Fruit fly (Drosophila melanogaster) whole organism, prepupa: ENCODE measurements around the gene CG17906.

Experiments used
- Blimp-1 ChIP-seq: fragments of 200-800 bp; sonication (Bioruptor generic); optimal IDR thresholded peaks from 3 replicates; lab custom pipeline; 2017; ENCODE audit warnings: missing biosample characterization, missing genetic modification characterization, mild to moderate bottlenecking, moderate library complexity, missing genetic modification reagents
- CG10669 ChIP-seq: fragments of 200-800 bp; sonication (Bioruptor generic); optimal IDR thresholded peaks from 3 replicates; lab custom pipeline; 2018; ENCODE audit warnings: missing biosample characterization, mild to moderate bottlenecking, missing genetic modification characterization, moderate library complexity
- CG11902 ChIP-seq: fragments of 200-800 bp; sonication (Bioruptor generic); optimal IDR thresholded peaks from 3 replicates; lab custom pipeline; 2016; ENCODE audit warnings: missing biosample characterization, missing genetic modification characterization
- CG3032 ChIP-seq: fragments of 200-800 bp; optimal IDR thresholded peaks from 2 replicates; lab custom pipeline; 2019; ENCODE audit warnings: missing biosample characterization, mild to moderate bottlenecking, missing genetic modification characterization, moderate library complexity
- CG31627 ChIP-seq: fragments of 200-800 bp; sonication (Bioruptor generic); optimal IDR thresholded peaks from 3 replicates; lab custom pipeline; 2016; ENCODE audit warnings: missing biosample characterization, missing genetic modification characterization
- CG34406 ChIP-seq: fragments of 200-800 bp; sonication (Bioruptor generic); optimal IDR thresholded peaks from 3 replicates; lab custom pipeline; 2016; ENCODE audit warnings: missing biosample characterization, missing genetic modification characterization
- CG4318 ChIP-seq: fragments of 200-800 bp; sonication (Bioruptor generic); optimal IDR thresholded peaks from 3 replicates; lab custom pipeline; 2017; ENCODE audit warnings: missing biosample characterization, mild to moderate bottlenecking, missing genetic modification characterization
- CG6163 ChIP-seq: fragments of 200-800 bp; sonication (Bioruptor generic); IDR thresholded peaks from 3 replicates; pipeline ENCODE4 v1.3.6; 2022; ENCODE audit warnings: missing biosample characterization, missing genetic modification characterization
- CG6276 ChIP-seq: fragments of 200-800 bp; sonication (Bioruptor generic); optimal IDR thresholded peaks from 2 replicates; lab custom pipeline; 2017; ENCODE audit warnings: missing biosample characterization, mild to moderate bottlenecking, missing genetic modification characterization
- CG6792 ChIP-seq: fragments of 200-800 bp; sonication (Bioruptor generic); optimal IDR thresholded peaks from 3 replicates; lab custom pipeline; 2016; ENCODE audit warnings: missing biosample characterization, missing genetic modification characterization
- CG6808 ChIP-seq: fragments of 200-800 bp; sonication (Bioruptor generic); optimal IDR thresholded peaks from 3 replicates; lab custom pipeline; 2017; ENCODE audit warnings: missing biosample characterization, missing genetic modification characterization, mild to moderate bottlenecking, moderate library complexity, missing genetic modification reagents
- CG6854 ChIP-seq: fragments of 200-800 bp; sonication (Bioruptor generic); optimal IDR thresholded peaks from 2 replicates; lab custom pipeline; 2017; ENCODE audit warnings: missing biosample characterization, mild to moderate bottlenecking, missing genetic modification characterization
- CG8119 ChIP-seq: fragments of 200-800 bp; sonication (Bioruptor generic); IDR thresholded peaks from 3 replicates; pipeline ENCODE4 v1.3.6; 2022; ENCODE audit warnings: missing biosample characterization, missing genetic modification characterization
- CG8319 ChIP-seq: fragments of 200-800 bp; sonication (Bioruptor generic); optimal IDR thresholded peaks from 3 replicates; lab custom pipeline; 2016; ENCODE audit warnings: missing biosample characterization, missing genetic modification characterization
- CG9139 ChIP-seq: fragments of 200-800 bp; sonication (Bioruptor generic); optimal IDR thresholded peaks from 3 replicates; lab custom pipeline; 2017; ENCODE audit warnings: missing biosample characterization, mild to moderate bottlenecking, missing genetic modification characterization
- Eip75B ChIP-seq: fragments of 200-800 bp; sonication (Bioruptor generic); optimal IDR thresholded peaks from 3 replicates; lab custom pipeline; 2016; ENCODE audit warnings: missing biosample characterization, missing genetic modification characterization
- Eip78C ChIP-seq: fragments of 200-800 bp; sonication (Bioruptor generic); peaks from one replicate; lab custom pipeline; 2016; ENCODE audit warnings: missing biosample characterization, missing genetic modification characterization
- Eip93F ChIP-seq: fragments of 200-800 bp; sonication (Bioruptor generic); optimal IDR thresholded peaks from 2 replicates; lab custom pipeline; 2016; ENCODE audit warnings: missing biosample characterization, mild to moderate bottlenecking, missing genetic modification characterization
- Ets96B ChIP-seq: fragments of 200-800 bp; optimal IDR thresholded peaks from 2 replicates; lab custom pipeline; 2019; ENCODE audit warnings: missing biosample characterization, mild to moderate bottlenecking, missing genetic modification characterization, moderate library complexity
- Gug ChIP-seq: fragments of 200-800 bp; sonication (Bioruptor generic); IDR thresholded peaks from 2 replicates; pipeline ENCODE4 v1.3.6; 2022; ENCODE audit warnings: missing biosample characterization, missing genetic modification characterization
- Lpt ChIP-seq: fragments of 200-800 bp; sonication (Bioruptor generic); optimal IDR thresholded peaks from 3 replicates; lab custom pipeline; 2016; ENCODE audit warnings: missing biosample characterization, missing genetic modification characterization
- OdsH ChIP-seq: fragments of 200-800 bp; sonication (Bioruptor generic); optimal IDR thresholded peaks from 3 replicates; lab custom pipeline; 2016; ENCODE audit warnings: missing biosample characterization, missing genetic modification characterization
- Smox ChIP-seq: fragments of 200-800 bp; sonication (Bioruptor generic); optimal IDR thresholded peaks from 3 replicates; lab custom pipeline; 2016; ENCODE audit warnings: missing biosample characterization, missing genetic modification characterization
- Sox102F ChIP-seq: fragments of 200-800 bp; sonication (Bioruptor generic); optimal IDR thresholded peaks from 2 replicates; lab custom pipeline; 2016; ENCODE audit warnings: missing biosample characterization, mild to moderate bottlenecking, missing genetic modification characterization
- Sox14 ChIP-seq: fragments of 200-800 bp; sonication (Bioruptor generic); optimal IDR thresholded peaks from 3 replicates; lab custom pipeline; 2016; ENCODE audit warnings: missing biosample characterization, missing genetic modification characterization
- achi ChIP-seq: fragments of 200-800 bp; sonication (Bioruptor generic); optimal IDR thresholded peaks from 3 replicates; lab custom pipeline; 2016; ENCODE audit warnings: missing biosample characterization, missing genetic modification characterization
- dac ChIP-seq: fragments of 200-800 bp; sonication (Bioruptor generic); optimal IDR thresholded peaks from 2 replicates; lab custom pipeline; 2017; ENCODE audit warnings: missing biosample characterization, mild to moderate bottlenecking, missing genetic modification characterization
- eg ChIP-seq: fragments of 200-800 bp; sonication (Bioruptor generic); IDR thresholded peaks from 3 replicates; pipeline ENCODE4 v1.3.6; 2022; ENCODE audit warnings: missing biosample characterization, missing genetic modification characterization
- fd85E ChIP-seq: fragments of 200-800 bp; sonication (Bioruptor generic); optimal IDR thresholded peaks from 3 replicates; lab custom pipeline; 2016; ENCODE audit warnings: missing biosample characterization, missing genetic modification characterization
- fkh ChIP-seq: fragments of 200-800 bp; sonication (Bioruptor generic); optimal IDR thresholded peaks from 3 replicates; lab custom pipeline; 2017; ENCODE audit warnings: missing biosample characterization, mild to moderate bottlenecking, missing genetic modification characterization, moderate library complexity
- net ChIP-seq: fragments of 200-800 bp; sonication (Bioruptor generic); optimal IDR thresholded peaks from 3 replicates; lab custom pipeline; 2016; ENCODE audit warnings: missing biosample characterization, missing genetic modification characterization
- pdm3 ChIP-seq: fragments of 200-800 bp; sonication (Bioruptor generic); optimal IDR thresholded peaks from 3 replicates; lab custom pipeline; 2016; ENCODE audit warnings: missing biosample characterization, missing genetic modification characterization
- spab ChIP-seq: fragments of 200-800 bp; sonication (Bioruptor generic); optimal IDR thresholded peaks from 2 replicates; lab custom pipeline; 2017; ENCODE audit warnings: missing biosample characterization, mild to moderate bottlenecking, missing genetic modification characterization, missing genetic modification reagents
- svp ChIP-seq: fragments of 200-800 bp; sonication (Bioruptor generic); peaks from one replicate; lab custom pipeline; 2016; ENCODE audit warnings: missing biosample characterization, missing genetic modification characterization
- vri ChIP-seq: fragments of 200-800 bp; sonication (Bioruptor generic); optimal IDR thresholded peaks from 3 replicates; lab custom pipeline; 2016; ENCODE audit warnings: missing biosample characterization, mild to moderate bottlenecking, missing genetic modification characterization

CG17906 gene

DNA sequence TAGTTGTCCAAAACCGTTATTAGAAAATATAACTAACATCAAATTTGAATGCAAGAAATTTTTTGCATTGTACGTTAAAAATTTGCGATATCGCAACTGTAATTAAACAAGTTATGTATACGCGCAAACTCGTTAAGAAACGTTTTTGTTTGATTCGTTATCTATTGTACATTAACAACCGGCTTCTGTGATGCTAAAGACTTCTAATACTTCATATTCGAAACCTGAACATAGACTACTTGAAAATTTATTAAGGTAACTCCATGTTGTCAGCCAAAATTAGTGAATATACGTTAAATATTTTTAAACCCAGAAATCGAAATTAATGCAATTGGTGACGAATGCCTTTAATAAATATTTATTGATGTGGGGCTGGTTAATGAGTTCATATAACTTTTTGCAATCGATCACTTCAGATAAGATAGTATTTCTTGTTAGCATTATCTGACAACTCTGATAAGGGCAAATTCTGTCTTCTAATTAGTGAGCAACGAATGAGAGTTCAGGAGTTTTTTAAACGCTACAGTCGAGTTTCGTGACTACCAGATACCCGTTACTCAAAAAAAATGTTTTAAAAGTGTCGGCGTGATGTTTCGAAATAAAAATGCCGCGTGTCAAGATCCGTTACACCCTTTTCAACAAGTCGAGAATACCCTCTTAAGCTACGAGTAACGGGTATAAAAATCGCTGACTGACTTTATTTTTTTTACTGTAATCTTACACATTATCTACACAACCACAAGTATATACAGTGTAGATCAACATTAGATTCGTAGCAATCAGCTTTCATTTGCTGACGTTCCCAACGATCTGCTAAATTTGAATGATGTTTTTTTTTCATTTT is 41.8 kb upstream of the CG17906 start (continued):
- TF ChIP-seq CG34406 (peak; percentile 37), CG10669 (GFP tag; lab: Kevin White, UChicago) (peak; percentile 33), CG6792 (peak; percentile 67), Lpt (GFP tag; lab: Kevin White, UChicago) (peak; percentile 40), Eip78C (peak; percentile 83), OdsH (GFP tag; lab: Kevin White, UChicago) (peak; percentile 64), Gug (GFP tag; lab: Robert Waterston, UW) (peak; percentile 65), CG6854 (no peak), Eip75B (peak; percentile 18), svp (GFP tag; lab: Kevin White, UChicago) (peak; percentile 42), spab (GFP tag; lab: Kevin White, UChicago) (peak; percentile 15), Ets96B (tag; lab: Kevin White, UChicago) (no peak), CG6163 (GFP tag; lab: Robert Waterston, UW) (peak; percentile 76), CG11902 (GFP tag; lab: Kevin White, UChicago) (peak; percentile 6), CG31627 (GFP tag; lab: Kevin White, UChicago) (peak; percentile 59), CG4318 (no peak), fkh (GFP tag; lab: Kevin White, UChicago) (no peak), pdm3 (GFP tag; lab: Kevin White, UChicago) (peak; percentile 70), CG6276 (GFP tag; lab: Kevin White, UChicago) (peak; percentile 25), Smox (GFP tag; lab: Kevin White, UChicago) (peak; percentile 55)

DNA sequence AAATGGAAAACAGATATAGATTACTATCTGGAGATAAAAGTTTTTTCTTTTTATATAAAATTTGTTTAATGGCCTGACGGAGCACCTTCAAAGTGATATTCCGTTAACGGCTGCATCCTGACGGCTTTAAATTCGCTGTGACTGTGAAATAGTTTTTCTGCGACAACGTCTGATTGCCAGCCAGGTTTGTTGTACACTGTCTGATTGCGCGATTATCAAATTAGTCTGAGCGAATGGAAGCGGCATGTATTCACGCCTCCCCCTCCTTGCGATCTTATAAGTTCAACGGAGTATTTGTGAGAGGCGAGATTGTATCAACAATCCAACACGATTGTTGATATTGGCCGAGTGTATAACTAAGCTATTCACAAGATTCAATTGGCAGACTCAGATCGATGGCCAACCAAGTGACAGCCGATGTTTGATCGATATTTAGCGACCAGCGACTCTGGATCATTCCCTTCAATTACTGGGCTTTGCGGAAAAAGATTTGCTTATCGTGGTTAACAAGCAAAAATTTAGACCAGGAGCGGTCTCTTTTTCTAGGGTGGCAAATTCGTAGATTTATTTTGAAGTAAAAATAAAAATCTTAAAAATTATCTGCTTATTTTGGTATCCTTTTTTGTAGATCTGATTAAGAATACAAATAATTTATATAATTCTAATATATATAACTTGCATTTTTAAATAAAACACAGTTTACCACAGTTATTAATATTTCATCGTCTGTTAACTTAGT is 38.4 kb upstream of the CG17906 start:
- TF ChIP-seq fkh (GFP tag; lab: Kevin White, UChicago) (peak; percentile 66), dac (GFP tag; lab: Kevin White, UChicago) (no peak), CG31627 (GFP tag; lab: Kevin White, UChicago) (no peak), Blimp-1 (GFP tag; lab: Kevin White, UChicago) (no peak), eg (no peak), OdsH (GFP tag; lab: Kevin White, UChicago) (no peak), CG8319 (no peak)

DNA sequence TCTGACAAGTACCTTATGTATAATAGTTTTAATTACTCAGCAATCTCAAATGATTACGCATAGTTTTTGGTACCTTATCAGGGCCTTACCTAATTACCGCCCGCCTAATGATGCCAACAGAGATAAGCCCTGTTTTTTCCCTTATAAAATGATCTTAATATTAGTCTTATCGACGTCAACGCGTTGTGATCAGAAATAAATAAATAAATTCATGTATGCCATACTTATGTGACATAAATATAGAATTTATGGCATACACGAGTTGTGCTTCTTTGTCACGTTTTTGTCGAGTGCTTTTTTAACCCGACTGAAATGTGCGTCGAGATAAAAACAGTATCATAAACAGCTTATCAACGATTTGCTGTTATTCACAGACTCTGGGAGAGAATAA is 37.9 kb upstream of the CG17906 start:
- no peak for TF ChIP-seq Eip93F (GFP tag; lab: Kevin White, UChicago)
- TF ChIP-seq Blimp-1 (GFP tag; lab: Kevin White, UChicago), result no peak
- no peak for TF ChIP-seq vri (GFP tag; lab: Kevin White, UChicago)
- TF ChIP-seq achi, result no peak
- peak; percentile 53 for TF ChIP-seq svp (GFP tag; lab: Kevin White, UChicago)
- TF ChIP-seq Sox14 (GFP tag; lab: Kevin White, UChicago), result no peak
- TF ChIP-seq CG3032 (tag; lab: Kevin White, UChicago), result no peak
- no peak for TF ChIP-seq CG9139 (GFP tag; lab: Kevin White, UChicago)
- TF ChIP-seq CG34406, result no peak
- peak; percentile 25 for TF ChIP-seq Eip78C
- no peak for TF ChIP-seq fd85E (GFP tag; lab: Kevin White, UChicago)
- TF ChIP-seq net, result no peak
- TF ChIP-seq Sox102F (GFP tag; lab: Kevin White, UChicago), result no peak

DNA sequence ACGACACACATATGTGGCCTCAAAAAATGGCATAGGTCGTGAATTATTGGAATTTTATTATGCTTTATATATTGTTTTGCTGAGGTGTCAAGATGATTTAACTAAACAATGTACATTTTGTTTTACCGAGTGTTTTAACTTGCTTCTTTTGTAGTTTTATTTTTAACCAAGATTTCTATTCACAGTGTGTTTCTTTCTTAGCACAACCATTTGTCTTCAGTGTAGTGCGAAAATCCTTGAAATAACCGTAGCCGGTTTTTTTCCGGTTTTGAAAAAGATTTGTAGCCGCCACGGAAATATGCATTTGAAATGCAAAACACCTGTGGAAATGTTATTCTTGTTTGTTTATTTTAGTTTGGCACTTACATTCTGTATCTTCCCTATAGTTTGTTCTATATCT is 37.0 kb upstream of the CG17906 start:
- TF ChIP-seq CG8119 (no peak), CG6808 (GFP tag; lab: Kevin White, UChicago) (no peak)
